Fruit fly (Drosophila melanogaster) whole organism, embryonic: ENCODE data around the gene hang.
A peak's percentile ranks its signal among the peaks of the same experiment; 100 is the strongest.

Experiments
- Atf6 ChIP-seq: fragments of 200-800 bp; sonication (Bioruptor generic); IDR thresholded peaks from 2 replicates; pipeline ENCODE4 v1.3.6; 2022; ENCODE audit warnings: missing biosample characterization, missing genetic modification characterization
- Bteb2 ChIP-seq: fragments of 200-800 bp; sonication (Bioruptor generic); optimal IDR thresholded peaks from 2 replicates; lab custom pipeline; 2016; ENCODE audit warnings: missing biosample characterization, missing genetic modification characterization
- C15 ChIP-seq: fragments of 200-800 bp; sonication (Bioruptor generic); IDR thresholded peaks from 3 replicates; pipeline ENCODE4 v1.3.6; 2022; ENCODE audit warnings: missing biosample characterization, missing genetic modification characterization
- CG10462 ChIP-seq: fragments of 200-800 bp; sonication (Bioruptor generic); optimal IDR thresholded peaks from 2 replicates; lab custom pipeline; 2016; ENCODE audit warnings: missing biosample characterization, missing genetic modification characterization
- CG12104 ChIP-seq: fragments of 200-800 bp; sonication (Bioruptor generic); optimal IDR thresholded peaks from 3 replicates; lab custom pipeline; 2016; ENCODE audit warnings: missing biosample characterization, missing genetic modification characterization
- CG12744 ChIP-seq: fragments of 200-800 bp; sonication (Bioruptor generic); optimal IDR thresholded peaks from 2 replicates; lab custom pipeline; 2016; ENCODE audit warnings: missing biosample characterization, missing genetic modification characterization
- CG12769 ChIP-seq: fragments of 200-800 bp; sonication (Bioruptor generic); optimal IDR thresholded peaks from 2 replicates; lab custom pipeline; 2019; ENCODE audit warnings: missing biosample characterization, mild to moderate bottlenecking, missing genetic modification characterization, moderate library complexity
- CG13624 ChIP-seq: fragments of 200-800 bp; sonication (Bioruptor generic); optimal IDR thresholded peaks from 2 replicates; lab custom pipeline; 2016; ENCODE audit warnings: missing biosample characterization, missing genetic modification characterization
- CG15514 ChIP-seq: fragments of 200-800 bp; sonication (Bioruptor generic); optimal IDR thresholded peaks from 3 replicates; lab custom pipeline; 2017; ENCODE audit warnings: missing biosample characterization, missing genetic modification characterization, mild to moderate bottlenecking, moderate library complexity, missing genetic modification reagents
- CG17612 ChIP-seq: fragments of 200-800 bp; sonication (Bioruptor generic); IDR thresholded peaks from 2 replicates; pipeline ENCODE4 v1.3.6; 2022; ENCODE audit warnings: missing biosample characterization, missing genetic modification characterization
- CG18764 ChIP-seq: fragments of 200-800 bp; sonication (Bioruptor generic); optimal IDR thresholded peaks from 3 replicates; lab custom pipeline; 2016; ENCODE audit warnings: missing biosample characterization, missing genetic modification characterization
- CG2678 ChIP-seq: fragments of 200-800 bp; sonication (Bioruptor generic); optimal IDR thresholded peaks from 3 replicates; lab custom pipeline; 2019; ENCODE audit warnings: missing biosample characterization, mild to moderate bottlenecking, missing genetic modification characterization, moderate library complexity
- CG30020 ChIP-seq: fragments of 200-800 bp; optimal IDR thresholded peaks from 2 replicates; lab custom pipeline; 2019; ENCODE audit warnings: missing biosample characterization, mild to moderate bottlenecking, missing genetic modification characterization, moderate library complexity
- CG42726 ChIP-seq: fragments of 200-800 bp; sonication (Bioruptor generic); IDR thresholded peaks from 2 replicates; pipeline ENCODE4 v1.3.6; 2022; ENCODE audit warnings: missing biosample characterization, missing genetic modification characterization; ENCODE audit not compliant: partially characterized antibody
- CG4360 ChIP-seq: fragments of 200-800 bp; sonication (Bioruptor generic); IDR thresholded peaks from 2 replicates; pipeline ENCODE4 v1.3.6; 2022; ENCODE audit warnings: missing biosample characterization, missing genetic modification characterization
- CG4707 ChIP-seq: fragments of 200-800 bp; sonication (Bioruptor generic); optimal IDR thresholded peaks from 2 replicates; lab custom pipeline; 2018; ENCODE audit warnings: missing biosample characterization, mild to moderate bottlenecking, missing genetic modification characterization, moderate library complexity
- CG6813 ChIP-seq: fragments of 200-800 bp; sonication (Bioruptor generic); optimal IDR thresholded peaks from 2 replicates; lab custom pipeline; 2017; ENCODE audit warnings: missing biosample characterization, missing genetic modification characterization, mild to moderate bottlenecking, moderate library complexity, missing genetic modification reagents
- CG8388 ChIP-seq: fragments of 200-800 bp; sonication (Bioruptor generic); optimal IDR thresholded peaks from 2 replicates; lab custom pipeline; 2019; ENCODE audit warnings: missing biosample characterization, mild to moderate bottlenecking, missing genetic modification characterization, moderate library complexity
- Dek ChIP-seq: fragments of 200-800 bp; sonication (Bioruptor generic); optimal IDR thresholded peaks from 3 replicates; lab custom pipeline; 2019; ENCODE audit warnings: missing biosample characterization, mild to moderate bottlenecking, missing genetic modification characterization, moderate library complexity
- E2f1 ChIP-seq: fragments of 200-800 bp; sonication (Bioruptor generic); IDR thresholded peaks from 2 replicates; pipeline ENCODE4 v1.3.6; 2022; ENCODE audit warnings: missing biosample characterization, missing genetic modification characterization
- Elba2 ChIP-seq: fragments of 200-800 bp; sonication (Bioruptor generic); optimal IDR thresholded peaks from 3 replicates; lab custom pipeline; 2016; ENCODE audit warnings: missing biosample characterization, missing genetic modification characterization
- Ets97D ChIP-seq: fragments of 200-800 bp; sonication (Bioruptor generic); optimal IDR thresholded peaks from 3 replicates; lab custom pipeline; 2016; ENCODE audit warnings: missing biosample characterization, missing genetic modification characterization
- H15 ChIP-seq: fragments of 200-800 bp; sonication (Bioruptor generic); IDR thresholded peaks from 3 replicates; pipeline ENCODE4 v1.3.6; 2022; ENCODE audit warnings: missing biosample characterization, missing genetic modification characterization
- HLH4C ChIP-seq: fragments of 200-800 bp; sonication (Bioruptor generic); IDR thresholded peaks from 3 replicates; pipeline ENCODE4 v1.3.6; 2022; ENCODE audit warnings: missing biosample characterization, missing genetic modification characterization; ENCODE audit not compliant: partially characterized antibody
- Hand ChIP-seq: fragments of 200-800 bp; sonication (Bioruptor generic); optimal IDR thresholded peaks from 2 replicates; lab custom pipeline; 2017; ENCODE audit warnings: mild to moderate bottlenecking, missing biosample characterization, missing genetic modification reagents, missing genetic modification characterization
- HmgZ ChIP-seq: fragments of 200-800 bp; sonication (Bioruptor generic); optimal IDR thresholded peaks from 2 replicates; lab custom pipeline; 2018; ENCODE audit warnings: missing biosample characterization, mild to moderate bottlenecking, missing genetic modification characterization
- Hmr ChIP-seq: fragments of 200-800 bp; sonication (Bioruptor generic); optimal IDR thresholded peaks from 3 replicates; lab custom pipeline; 2017; ENCODE audit warnings: mild to moderate bottlenecking, missing biosample characterization, missing genetic modification reagents, missing genetic modification characterization
- Hr51 ChIP-seq, 2 experiments: fragments of 200-800 bp; sonication (Bioruptor generic); optimal IDR thresholded peaks; 2 replicates in 1 of 2; 3 replicates in 1 of 2; lab custom pipeline; 2016 to 2018; ENCODE audit warnings: missing biosample characterization in 2 of 2, missing genetic modification characterization in 2 of 2, mild to moderate bottlenecking in 1 of 2, moderate library complexity in 1 of 2
- Lpt ChIP-seq: fragments of >200 bp; optimal IDR thresholded peaks from 2 replicates; lab custom pipeline; 2018; ENCODE audit warnings: missing biosample characterization, missing genetic modification characterization
- Neu2 ChIP-seq: fragments of 200-800 bp; sonication (Bioruptor generic); optimal IDR thresholded peaks from 3 replicates; lab custom pipeline; 2016; ENCODE audit warnings: missing biosample characterization, missing genetic modification characterization, borderline replicate concordance
- Rfx ChIP-seq: fragments of 200-800 bp; sonication (Bioruptor generic); IDR thresholded peaks from 2 replicates; pipeline ENCODE4 v1.3.6; 2022; ENCODE audit warnings: missing biosample characterization, missing genetic modification characterization
- Six4 ChIP-seq: fragments of 200-800 bp; sonication (Bioruptor generic); optimal IDR thresholded peaks from 2 replicates; lab custom pipeline; 2016; ENCODE audit warnings: missing biosample characterization, missing genetic modification characterization
- Vsx1 ChIP-seq: fragments of 200-800 bp; sonication (Bioruptor generic); optimal IDR thresholded peaks from 2 replicates; lab custom pipeline; 2017; ENCODE audit warnings: missing biosample characterization, mild to moderate bottlenecking, missing genetic modification characterization, missing genetic modification reagents
- Xbp1 ChIP-seq: fragments of 200-800 bp; sonication (Bioruptor generic); optimal IDR thresholded peaks from 3 replicates; lab custom pipeline; 2016; ENCODE audit warnings: missing biosample characterization, mild to moderate bottlenecking, missing genetic modification characterization
- ac ChIP-seq: fragments of 200-800 bp; sonication (Bioruptor generic); optimal IDR thresholded peaks from 3 replicates; lab custom pipeline; 2017; ENCODE audit warnings: missing biosample characterization, mild to moderate bottlenecking, missing genetic modification characterization
- ara ChIP-seq: fragments of 200-800 bp; sonication (Bioruptor generic); IDR thresholded peaks from 2 replicates; pipeline ENCODE4 v1.3.6; 2022; ENCODE audit warnings: missing biosample characterization, missing genetic modification characterization
- cg ChIP-seq: fragments of 200-800 bp; sonication (Bioruptor generic); optimal IDR thresholded peaks from 3 replicates; lab custom pipeline; 2019; ENCODE audit warnings: missing biosample characterization, mild to moderate bottlenecking, missing genetic modification characterization, moderate library complexity
- ci ChIP-seq: fragments of 200-800 bp; sonication (Bioruptor generic); IDR thresholded peaks from 3 replicates; pipeline ENCODE4 v1.3.6; 2022; ENCODE audit warnings: missing biosample characterization, missing genetic modification characterization
- crol ChIP-seq: fragments of 200-800 bp; sonication (Bioruptor generic); IDR thresholded peaks from 2 replicates; pipeline ENCODE4 v1.3.6; 2022; ENCODE audit warnings: missing biosample characterization, missing genetic modification characterization
- crp ChIP-seq, 2 experiments: fragments of 200-800 bp; sonication (Bioruptor generic); optimal IDR thresholded peaks; 2 replicates in 1 of 2; 3 replicates in 1 of 2; lab custom pipeline; 2017; ENCODE audit warnings: missing biosample characterization in 2 of 2, missing genetic modification characterization in 2 of 2, mild to moderate bottlenecking in 1 of 2, moderate library complexity in 1 of 2
- fd64A ChIP-seq: fragments of 200-800 bp; sonication (Bioruptor generic); optimal IDR thresholded peaks from 3 replicates; lab custom pipeline; 2018; ENCODE audit warnings: missing biosample characterization, mild to moderate bottlenecking, missing genetic modification characterization
- insv ChIP-seq, 2 experiments: fragments of 200-800 bp; sonication (Bioruptor generic); optimal IDR thresholded peaks; 3 replicates each; lab custom pipeline; 2016 to 2018; ENCODE audit warnings: missing biosample characterization in 2 of 2, missing genetic modification characterization in 2 of 2
- ken ChIP-seq: fragments of 200-800 bp; sonication (Bioruptor generic); IDR thresholded peaks from 3 replicates; pipeline ENCODE4 v1.3.6; 2022; ENCODE audit warnings: missing biosample characterization, missing genetic modification characterization
- nom ChIP-seq: fragments of 200-800 bp; sonication (Bioruptor generic); optimal IDR thresholded peaks from 2 replicates; lab custom pipeline; 2017; ENCODE audit warnings: missing biosample characterization, missing genetic modification characterization, mild to moderate bottlenecking, moderate library complexity, missing genetic modification reagents
- row ChIP-seq: fragments of 200-800 bp; sonication (Bioruptor generic); IDR thresholded peaks from 3 replicates; pipeline ENCODE4 v1.3.6; 2022; ENCODE audit warnings: missing biosample characterization, missing genetic modification characterization
- vvl ChIP-seq: fragments of 200-800 bp; sonication (Bioruptor generic); IDR thresholded peaks from 2 replicates; pipeline ENCODE4 v1.3.6; 2022; ENCODE audit warnings: missing biosample characterization, missing genetic modification characterization
- wek ChIP-seq: fragments of 200-800 bp; sonication (Bioruptor generic); optimal IDR thresholded peaks from 3 replicates; lab custom pipeline; 2018; ENCODE audit warnings: missing biosample characterization, mild to moderate bottlenecking, missing genetic modification characterization, moderate library complexity
- wor ChIP-seq: fragments of 200-800 bp; sonication (Bioruptor generic); IDR thresholded peaks from 2 replicates; pipeline ENCODE4 v1.3.6; 2022; ENCODE audit warnings: missing biosample characterization, missing genetic modification characterization

The hang gene

DNA sequence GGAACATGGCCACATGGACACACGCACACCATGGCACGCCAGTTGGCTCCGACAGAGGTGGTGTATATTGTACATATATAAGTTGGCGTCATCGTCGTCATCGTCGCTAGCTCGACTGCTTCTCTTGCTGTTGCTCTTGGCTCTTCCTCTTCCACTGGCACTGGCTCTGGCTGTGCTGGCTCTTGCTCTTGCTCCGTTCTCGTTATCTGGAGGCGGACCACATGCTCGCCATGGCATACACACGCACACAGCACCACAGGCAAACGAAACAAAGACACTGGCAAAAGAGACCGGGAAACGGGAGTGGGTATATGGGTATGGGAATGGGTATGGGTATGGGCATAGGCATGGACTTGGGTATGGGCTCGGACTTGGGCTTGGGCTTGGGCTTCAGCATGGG is 2.5 kb downstream of the hang start (continued):
- TF ChIP-seq Hr51 (GFP tag; optimal IDR thresholded peaks at IDR 0.05; lab: Kevin White, UChicago) (no peak), ara (GFP tag; lab: Robert Waterston, UW) (no peak), Neu2 (GFP tag; lab: Kevin White, UChicago) (no peak), CG12104 (GFP tag; lab: Kevin White, UChicago) (no peak), row (GFP tag; lab: Robert Waterston, UW) (no peak), Xbp1 (GFP tag; lab: Kevin White, UChicago) (no peak), nom (peak; percentile 2), Ets97D (GFP tag; lab: Kevin White, UChicago) (no peak), CG13624 (GFP tag; lab: Kevin White, UChicago) (no peak), E2f1 (GFP tag; lab: Robert Waterston, UW) (no peak), insv (GFP tag; optimal IDR thresholded peaks at IDR 0.05; lab: Kevin White, UChicago) (no peak), Elba2 (no peak), C15 (GFP tag; lab: Robert Waterston, UW) (no peak), Six4 (GFP tag; lab: Kevin White, UChicago) (no peak), cg (GFP tag; lab: Kevin White, UChicago) (peak; percentile 66), Hmr (GFP tag; lab: Kevin White, UChicago) (no peak)
- TF ChIP-seq, all 482 proteins: peak for 9

- no peak for TF ChIP-seq Lpt (GFP tag; lab: Kevin White, UChicago)
- TF ChIP-seq CG4707 (GFP tag; lab: Kevin White, UChicago) = no peak
- TF ChIP-seq fd64A (GFP tag; lab: Kevin White, UChicago) = no peak
- no peak for TF ChIP-seq Dek (tag; lab: Kevin White, UChicago)
- no peak for TF ChIP-seq Vsx1 (GFP tag; lab: Kevin White, UChicago)
- no peak for TF ChIP-seq ara (GFP tag; lab: Robert Waterston, UW)
- peak; percentile 68 for TF ChIP-seq crol
- no peak for TF ChIP-seq CG2678 (tag; lab: Kevin White, UChicago)
- no peak for TF ChIP-seq wek
- no peak for TF ChIP-seq CG12744 (GFP tag; lab: Kevin White, UChicago)
- no peak for TF ChIP-seq CG8388
- no peak for TF ChIP-seq Rfx (GFP tag; lab: Robert Waterston, UW)
- no peak for TF ChIP-seq Hand
- no peak for TF ChIP-seq ken
- TF ChIP-seq CG10462 (GFP tag; lab: Kevin White, UChicago) = no peak
- no peak for TF ChIP-seq H15 (GFP tag; lab: Robert Waterston, UW)
- TF ChIP-seq CG30020 (tag; lab: Kevin White, UChicago) = no peak
- TF ChIP-seq CG18764 = no peak
- TF ChIP-seq HLH4C (GFP tag; lab: Robert Waterston, UW) = 0 out of 3 replicates have a peak, but pooled peaks have one; percentile 11
- TF ChIP-seq nom = peak; percentile 51
- TF ChIP-seq vvl (GFP tag; lab: Robert Waterston, UW) = no peak
- no peak for TF ChIP-seq HmgZ (tag; lab: Kevin White, UChicago)
- TF ChIP-seq CG4360 = peak; percentile 84
- TF ChIP-seq CG15514 (GFP tag; lab: Kevin White, UChicago) = peak; percentile 1
- TF ChIP-seq Hmr (GFP tag; lab: Kevin White, UChicago) = no peak
- TF ChIP-seq crp (GFP tag; optimal IDR thresholded peaks at IDR 0.05; lab: Kevin White, UChicago) = peak in 1 of 2 experiments; percentile 43
- TF ChIP-seq wor (GFP tag; lab: Robert Waterston, UW) = no peak
- TF ChIP-seq CG17612 (GFP tag; lab: Robert Waterston, UW) = no peak
- no peak for TF ChIP-seq CG6813
- TF ChIP-seq CG12769 = no peak
- TF ChIP-seq Atf6 (GFP tag; lab: Robert Waterston, UW) = no peak
- no peak for TF ChIP-seq Bteb2 (GFP tag; lab: Kevin White, UChicago)
- TF ChIP-seq ac (GFP tag; lab: Kevin White, UChicago) = no peak
- TF ChIP-seq CG42726 (GFP tag; lab: Robert Waterston, UW) = no peak
- TF ChIP-seq ci (GFP tag; lab: Robert Waterston, UW) = 0 out of 3 replicates have a peak, but pooled peaks have one; percentile 26
Measured at dm6 chrX:16426478-16427052, 3.9 kb downstream of the hang start.
